Worm (Caenorhabditis elegans) whole organism, young adult: ENCODE measurements around the gene F49H6.17.

Experiments
- B0019.2 ChIP-seq: fragments of 200-800 bp; sonication (Bioruptor generic); conservative IDR thresholded peaks from 2 replicates; pipeline ENCODE4 v1.3.6; 2022; ENCODE audit warnings: missing genetic modification reagents, missing genetic modification characterization, missing compliant biosample characterization
- F22D6.2 ChIP-seq: sonication (generic microtip); optimal IDR thresholded peaks from 2 replicates; lab custom pipeline; 2016; ENCODE audit warnings: mild to moderate bottlenecking, missing genetic modification characterization, missing compliant biosample characterization
- F37B4.10 ChIP-seq: fragments of 200-800 bp; sonication (Bioruptor generic); IDR thresholded peaks from 2 replicates; pipeline ENCODE4 v1.3.6; 2022; ENCODE audit warnings: missing genetic modification characterization, missing compliant biosample characterization
- F52B5.7 ChIP-seq: sonication (generic microtip); optimal IDR thresholded peaks from 2 replicates; lab custom pipeline; 2016; ENCODE audit warnings: mild to moderate bottlenecking, missing genetic modification characterization, missing compliant biosample characterization
- T07F8.4 ChIP-seq: sonication (generic microtip); optimal IDR thresholded peaks from 2 replicates; lab custom pipeline; 2016; ENCODE audit warnings: mild to moderate bottlenecking, missing genetic modification characterization, moderate library complexity, missing compliant biosample characterization
- T26A5.8 ChIP-seq: sonication (generic microtip); optimal IDR thresholded peaks from 2 replicates; lab custom pipeline; 2016; ENCODE audit warnings: missing genetic modification characterization, missing compliant biosample characterization
- Y53F4B.3 ChIP-seq: fragments of 200-800 bp; sonication (Bioruptor generic); IDR thresholded peaks from 2 replicates; pipeline ENCODE4 v1.3.6; 2022; ENCODE audit warnings: missing genetic modification reagents, missing genetic modification characterization, missing compliant biosample characterization
- Y53G8AR.9 ChIP-seq: fragments of 200-800 bp; sonication (Bioruptor generic); conservative IDR thresholded peaks from 2 replicates; pipeline ENCODE4 v1.3.6; 2022; ENCODE audit warnings: missing genetic modification reagents, missing genetic modification characterization, missing compliant biosample characterization
- Y56A3A.18 ChIP-seq: fragments of 200-800 bp; sonication (Bioruptor generic); IDR thresholded peaks from 2 replicates; pipeline ENCODE4 v1.3.6; 2022; ENCODE audit warnings: missing genetic modification reagents, missing genetic modification characterization, missing compliant biosample characterization
- Y95B8A.8 ChIP-seq: fragments of 200-800 bp; sonication (Bioruptor generic); IDR thresholded peaks from 2 replicates; pipeline ENCODE4 v1.3.6; 2022; ENCODE audit warnings: missing genetic modification reagents, missing genetic modification characterization, missing compliant biosample characterization
- ZK185.1 ChIP-seq: sonication (generic microtip); optimal IDR thresholded peaks from 2 replicates; lab custom pipeline; 2016; ENCODE audit warnings: mild to moderate bottlenecking, missing genetic modification characterization, missing compliant biosample characterization; ENCODE audit not compliant: poor library complexity, severe bottlenecking
- bed-2 ChIP-seq: fragments of 200-800 bp; sonication (Bioruptor generic); IDR thresholded peaks from 2 replicates; pipeline ENCODE4 v1.3.6; 2022; ENCODE audit warnings: missing genetic modification reagents, missing genetic modification characterization, missing compliant biosample characterization
- cebp-2 ChIP-seq: fragments of 200-800 bp; sonication (Bioruptor generic); IDR thresholded peaks from 2 replicates; pipeline ENCODE4 v1.3.6; 2022; ENCODE audit warnings: missing genetic modification characterization, missing compliant biosample characterization
- dox-1 ChIP-seq: fragments of 200-800 bp; sonication (Bioruptor generic); IDR thresholded peaks from 2 replicates; pipeline ENCODE4 v1.3.6; 2022; ENCODE audit warnings: missing genetic modification reagents, missing genetic modification characterization, missing compliant biosample characterization
- egl-44 ChIP-seq: fragments of 200-800 bp; sonication (Bioruptor generic); IDR thresholded peaks from 2 replicates; pipeline ENCODE4 v1.3.6; 2022; ENCODE audit warnings: missing genetic modification reagents, missing genetic modification characterization, missing compliant biosample characterization
- ekl-4 ChIP-seq: fragments of 200-800 bp; sonication (Bioruptor generic); IDR thresholded peaks from 2 replicates; pipeline ENCODE4 v1.3.6; 2022; ENCODE audit warnings: missing genetic modification reagents, missing genetic modification characterization, missing compliant biosample characterization
- fkh-3 ChIP-seq: sonication (generic microtip); optimal IDR thresholded peaks from 2 replicates; lab custom pipeline; 2016; ENCODE audit warnings: mild to moderate bottlenecking, missing genetic modification characterization, missing compliant biosample characterization
- him-1 ChIP-seq: sonication (generic microtip); optimal IDR thresholded peaks from 2 replicates; lab custom pipeline; 2016; ENCODE audit warnings: missing genotype, missing genetic modification reagents, missing genetic modification characterization, missing compliant biosample characterization
- hmg-20 ChIP-seq: fragments of 200-800 bp; sonication (Bioruptor generic); IDR thresholded peaks from 2 replicates; pipeline ENCODE4 v1.3.6; 2022; ENCODE audit warnings: missing genetic modification reagents, missing genetic modification characterization, missing compliant biosample characterization
- lir-1 ChIP-seq: fragments of 200-800 bp; sonication (Bioruptor generic); conservative IDR thresholded peaks from 2 replicates; pipeline ENCODE4 v1.3.6; 2022; ENCODE audit warnings: missing genetic modification reagents, missing genetic modification characterization, missing compliant biosample characterization
- lsl-1 ChIP-seq: fragments of 200-800 bp; sonication (Bioruptor generic); optimal IDR thresholded peaks from 2 replicates; lab custom pipeline; 2018; ENCODE audit warnings: mild to moderate bottlenecking, missing genetic modification characterization, moderate library complexity, missing compliant biosample characterization
- nfya-2 ChIP-seq: fragments of 200-800 bp; sonication (Bioruptor generic); IDR thresholded peaks from 2 replicates; pipeline ENCODE4 v1.3.6; 2022; ENCODE audit warnings: missing genetic modification reagents, missing genetic modification characterization, missing compliant biosample characterization
- nfyb-1 ChIP-seq: fragments of 200-800 bp; sonication (Bioruptor generic); IDR thresholded peaks from 2 replicates; pipeline ENCODE4 v1.3.6; 2022; ENCODE audit warnings: missing genetic modification reagents, missing genetic modification characterization, missing compliant biosample characterization
- nhr-27 ChIP-seq: fragments of 200-800 bp; sonication (Bioruptor generic); optimal IDR thresholded peaks from 2 replicates; lab custom pipeline; 2018; ENCODE audit warnings: mild to moderate bottlenecking, missing genetic modification characterization, moderate library complexity, missing compliant biosample characterization
- nhr-80 ChIP-seq: sonication (generic microtip); optimal IDR thresholded peaks from 2 replicates; lab custom pipeline; 2016; ENCODE audit warnings: missing genetic modification characterization, missing compliant biosample characterization
- pbrm-1 ChIP-seq: fragments of 200-800 bp; sonication (Bioruptor generic); IDR thresholded peaks from 2 replicates; pipeline ENCODE4 v1.3.6; 2022; ENCODE audit warnings: missing genetic modification reagents, missing genetic modification characterization, missing compliant biosample characterization
- rcor-1 ChIP-seq: fragments of 200-800 bp; sonication (Bioruptor generic); IDR thresholded peaks from 2 replicates; pipeline ENCODE4 v1.3.6; 2022; ENCODE audit warnings: missing genetic modification reagents, missing genetic modification characterization, missing compliant biosample characterization
- rpc-1 ChIP-seq, 2 experiments: fragments of 150-350 bp in 1 of 2; sonication (generic microtip) in 1 of 2; optimal IDR thresholded peaks; 2 replicates each; lab custom pipeline; 2014 to 2018; ENCODE audit warnings: missing biosample characterization in 1 of 2, missing genetic modification characterization in 1 of 2, missing genetic modification reagents in 1 of 2, missing genotype in 1 of 2
- snpc-3.4 ChIP-seq: sonication (generic microtip); optimal IDR thresholded peaks from 2 replicates; lab custom pipeline; 2017; ENCODE audit warnings: missing genetic modification characterization, mild to moderate bottlenecking, missing compliant biosample characterization, antibody characterized with exemption, moderate library complexity, missing genotype, missing genetic modification reagents
- snpc-4 ChIP-seq, 5 experiments: fragments of 150-350 bp in 1 of 5; sonication (generic microtip) in 4 of 5; optimal IDR thresholded peaks; 2 replicates each; lab custom pipeline; 2014 to 2018; ENCODE audit warnings: missing genetic modification characterization in 5 of 5, missing biosample characterization in 3 of 5, antibody characterized with exemption in 2 of 5, mild to moderate bottlenecking in 2 of 5, missing compliant biosample characterization in 2 of 5, missing genotype in 2 of 5, moderate library complexity in 2 of 5, missing genetic modification reagents in 1 of 5
- tlf-1 ChIP-seq: fragments of 200-800 bp; sonication (Bioruptor generic); optimal IDR thresholded peaks from 2 replicates; lab custom pipeline; 2018; ENCODE audit warnings: mild to moderate bottlenecking, missing genetic modification characterization, missing compliant biosample characterization
- zfh-2 ChIP-seq: fragments of 200-800 bp; sonication (Bioruptor generic); conservative IDR thresholded peaks from 2 replicates; pipeline ENCODE4 v1.3.6; 2022; ENCODE audit warnings: missing genetic modification reagents, missing genetic modification characterization, missing compliant biosample characterization
- ztf-26 ChIP-seq: sonication (generic microtip); optimal IDR thresholded peaks from 2 replicates; lab custom pipeline; 2017; ENCODE audit warnings: missing genetic modification characterization, missing compliant biosample characterization
- ztf-6 ChIP-seq: fragments of 200-800 bp; sonication (Bioruptor generic); IDR thresholded peaks from 2 replicates; pipeline ENCODE4 v1.3.6; 2022; ENCODE audit warnings: missing genetic modification reagents, missing genetic modification characterization, missing compliant biosample characterization

The F49H6.17 gene

DNA sequence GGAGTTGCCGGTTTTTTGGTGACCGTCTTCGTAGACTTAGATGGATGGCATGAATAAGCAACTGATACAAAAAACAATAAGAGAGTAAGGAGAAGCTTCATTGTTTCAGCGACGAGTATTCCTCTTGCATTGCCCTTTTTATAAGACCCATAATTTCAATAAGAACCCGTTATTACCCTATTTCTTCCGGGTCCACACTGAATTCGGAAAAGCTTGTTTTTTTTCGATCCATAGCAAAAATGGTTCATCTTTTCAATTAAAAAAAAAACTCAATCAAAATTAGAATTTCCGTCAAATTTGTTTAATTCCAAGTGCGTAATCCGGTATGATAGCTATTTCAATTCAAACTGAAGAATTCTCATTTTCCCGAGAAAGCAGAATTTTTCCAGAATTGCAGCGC, 32.8 kb upstream of the F49H6.17 start, which contains the start of gene Y102A5C.40 (continued):
- TF ChIP-seq lir-1 = no peak

DNA sequence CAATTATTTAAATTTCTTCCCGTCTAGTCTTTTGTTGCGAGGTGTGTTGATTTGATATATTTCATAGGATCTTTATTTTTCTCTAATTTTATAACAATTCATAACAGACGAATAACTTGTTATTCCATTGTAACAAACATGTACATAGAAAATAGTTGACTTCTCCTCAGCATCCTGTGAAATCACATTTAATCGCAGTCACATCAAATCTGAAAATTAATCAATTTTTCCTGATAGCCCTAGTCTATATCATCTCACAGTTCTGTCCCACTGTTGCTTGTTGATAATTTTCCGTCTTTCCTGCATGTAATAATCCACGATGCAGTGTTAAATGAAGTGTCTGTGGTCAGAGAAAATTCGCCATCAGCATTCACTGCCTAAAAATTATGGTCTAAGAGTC, 32.0 kb upstream of the F49H6.17 start:
- TF ChIP-seq snpc-4 (GFP tag; optimal IDR thresholded peaks at IDR 0.05; lab: Kevin White, UChicago) = no peak
- no peak for TF ChIP-seq snpc-4 (tag; optimal IDR thresholded peaks at IDR 0.05; lab: Kevin White, UChicago)
- TF ChIP-seq nhr-80 (tag; lab: Kevin White, UChicago) = no peak
- no peak for TF ChIP-seq fkh-3 (tag; lab: Kevin White, UChicago)
- TF ChIP-seq nhr-27 = no peak
- no peak for TF ChIP-seq rcor-1 (GFP tag; lab: Robert Waterston, UW)
- TF ChIP-seq ekl-4 (GFP tag; lab: Robert Waterston, UW) = no peak
- TF ChIP-seq snpc-3.4 = no peak

DNA sequence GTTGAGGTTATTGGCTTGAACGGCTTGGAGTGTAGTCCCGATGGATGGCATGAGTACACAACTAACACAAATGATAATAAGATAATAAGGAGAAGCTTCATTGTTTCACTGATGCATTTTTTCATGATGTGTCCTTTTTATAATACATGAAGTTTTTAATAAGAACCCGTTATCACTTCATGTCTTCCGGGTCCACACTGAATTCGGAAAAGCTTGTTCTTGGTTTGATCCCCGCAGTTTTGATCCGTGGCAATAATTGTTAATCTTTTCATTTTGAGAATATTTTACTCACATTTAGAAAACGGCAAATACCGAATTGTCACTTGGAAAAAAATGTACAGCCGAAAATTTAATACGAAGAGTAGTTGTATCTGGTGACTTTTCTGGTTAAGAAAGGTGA, 31.2 kb upstream of the F49H6.17 start, which contains the start of gene Y102A5C.27:
Y102A5C.27 (minus strand) TSS at position 101 of the 400 bp plus-strand sequence.
- TF ChIP-seq fkh-3 (tag; lab: Kevin White, UChicago) (no peak), lsl-1 (no peak), bed-2 (GFP tag; lab: Robert Waterston, UW) (no peak), dox-1 (GFP tag; lab: Robert Waterston, UW) (no peak), hmg-20 (GFP tag; lab: Robert Waterston, UW) (no peak), B0019.2 (GFP tag; lab: Robert Waterston, UW) (no peak), Y53G8AR.9 (GFP tag; lab: Robert Waterston, UW) (no peak), T07F8.4 (tag; lab: Kevin White, UChicago) (no peak), Y53F4B.3 (GFP tag; lab: Robert Waterston, UW) (no peak), tlf-1 (GFP tag; lab: Kevin White, UChicago) (no peak)

DNA sequence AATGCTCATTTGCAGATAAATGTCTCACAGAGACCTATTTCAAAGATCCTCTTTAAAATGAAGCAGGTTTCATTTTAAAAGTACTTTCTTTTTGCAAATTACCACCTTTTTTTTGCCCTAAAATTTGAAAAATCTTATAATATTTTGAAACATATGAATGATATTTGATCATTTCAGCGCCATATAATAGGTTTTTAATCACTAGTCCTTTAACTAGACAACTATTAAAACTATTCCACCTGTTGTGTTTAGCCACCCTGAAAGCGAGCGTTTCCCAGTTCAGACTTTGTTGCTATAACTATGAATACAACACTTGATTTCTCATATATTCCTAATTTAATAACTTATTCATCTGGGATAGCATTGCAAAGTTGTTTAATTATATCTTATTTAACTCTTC, 28.1 kb upstream of the F49H6.17 start, which contains the start of gene srz-95:
srz-95 (plus strand) TSS at position 301 of the 400 bp plus-strand sequence.
- TF ChIP-seq T26A5.8 (tag; lab: Kevin White, UChicago) (no peak), Y53G8AR.9 (GFP tag; lab: Robert Waterston, UW) (no peak), him-1 (tag; lab: Kevin White, UChicago) (no peak), ztf-26 (tag; lab: Kevin White, UChicago) (no peak), Y56A3A.18 (GFP tag; lab: Robert Waterston, UW) (no peak), nfyb-1 (GFP tag; lab: Robert Waterston, UW) (no peak), F22D6.2 (no peak), egl-44 (no peak), ZK185.1 (no peak), nfya-2 (no peak), pbrm-1 (no peak), rpc-1 (optimal IDR thresholded peaks at IDR 0.05; lab: Kevin White, UChicago) (no peak), rpc-1 (tag; optimal IDR thresholded peaks at IDR 0.05; lab: Kevin White, UChicago) (no peak), B0019.2 (GFP tag; lab: Robert Waterston, UW) (no peak), tlf-1 (GFP tag; lab: Kevin White, UChicago) (no peak), ztf-6 (GFP tag; lab: Robert Waterston, UW) (no peak), cebp-2 (GFP tag; lab: Robert Waterston, UW) (no peak)

DNA sequence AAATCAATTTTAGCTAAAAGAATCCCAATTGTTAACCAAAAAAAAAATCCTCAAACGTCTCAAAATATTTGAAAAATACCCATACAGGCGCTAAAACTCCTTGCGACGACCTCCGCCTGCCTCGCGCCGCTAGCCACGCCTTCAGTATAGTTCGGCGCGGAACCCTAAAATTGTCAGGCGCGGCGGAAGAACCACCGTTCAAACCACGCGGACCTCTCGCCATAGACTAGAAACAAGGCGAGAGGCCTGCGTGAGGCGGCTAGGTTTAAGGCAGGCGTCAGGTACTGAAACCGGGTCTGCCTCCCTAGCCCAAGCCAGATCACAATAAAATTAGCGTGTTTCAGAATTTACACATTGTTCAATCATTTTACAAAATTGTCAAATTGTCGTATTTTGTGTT, 27.4 kb upstream of the F49H6.17 start:
- TF ChIP-seq Y53F4B.3 (GFP tag; lab: Robert Waterston, UW) = no peak
- no peak for TF ChIP-seq Y95B8A.8 (GFP tag; lab: Robert Waterston, UW)
- TF ChIP-seq F37B4.10 (GFP tag; lab: Robert Waterston, UW) = no peak
- TF ChIP-seq F52B5.7 (tag; lab: Kevin White, UChicago) = no peak
- peak; percentile 67 for TF ChIP-seq zfh-2
- TF ChIP-seq, all 124 proteins: peak for 1
